Fruit fly (Drosophila melanogaster) whole organism, wandering third instar larva: ENCODE data around the gene CG9609.

Experiments
- CG32264 ChIP-seq: fragments of 200-800 bp; sonication (Bioruptor generic); optimal IDR thresholded peaks from 2 replicates; lab custom pipeline; 2016; ENCODE audit warnings: missing biosample characterization, missing genetic modification characterization
- Mio ChIP-seq: sonication (Bioruptor generic); optimal IDR thresholded peaks from 2 replicates; lab custom pipeline; 2016; ENCODE audit warnings: missing biosample characterization, missing genetic modification characterization
- Sp1 ChIP-seq: fragments of 200-800 bp; sonication (Bioruptor generic); optimal IDR thresholded peaks from 3 replicates; lab custom pipeline; 2019; ENCODE audit warnings: missing biosample characterization, mild to moderate bottlenecking, missing genetic modification characterization, moderate library complexity
- Vsx2 ChIP-seq: fragments of 200-300, 225-300 bp; sonication (Bioruptor generic); optimal IDR thresholded peaks from 2 replicates; lab custom pipeline; 2018; ENCODE audit warnings: missing biosample characterization, missing genetic modification characterization; ENCODE audit not compliant: partially characterized antibody
- brk ChIP-seq: fragments of 200-800 bp; sonication (Bioruptor generic); optimal IDR thresholded peaks from 2 replicates; lab custom pipeline; 2016; ENCODE audit warnings: missing biosample characterization, mild to moderate bottlenecking, missing genetic modification characterization
- dmrt93B ChIP-seq: fragments of 200-800 bp; sonication (Bioruptor generic); optimal IDR thresholded peaks from 2 replicates; lab custom pipeline; 2018; ENCODE audit warnings: missing biosample characterization, mild to moderate bottlenecking, missing genetic modification characterization
- fru ChIP-seq: fragments of 200-800 bp; sonication (Bioruptor generic); optimal IDR thresholded peaks from 3 replicates; lab custom pipeline; 2016; ENCODE audit warnings: missing biosample characterization, mild to moderate bottlenecking, missing genetic modification characterization
- jim ChIP-seq: fragments of 175-275, 200-325 bp; sonication (Bioruptor generic); optimal IDR thresholded peaks from 2 replicates; lab custom pipeline; 2016; ENCODE audit warnings: missing biosample characterization, mild to moderate bottlenecking, missing genetic modification characterization
- pan ChIP-seq: fragments of >200 bp; optimal IDR thresholded peaks from 2 replicates; lab custom pipeline; 2017
- rgr ChIP-seq: fragments of 200-800 bp; sonication (Bioruptor generic); optimal IDR thresholded peaks from 3 replicates; lab custom pipeline; 2016; ENCODE audit warnings: missing biosample characterization, mild to moderate bottlenecking, missing genetic modification characterization
- sv ChIP-seq: fragments of 200-800 bp; sonication (Bioruptor generic); optimal IDR thresholded peaks from 3 replicates; lab custom pipeline; 2016; ENCODE audit warnings: missing biosample characterization, missing genetic modification characterization
- tai ChIP-seq: sonication (Bioruptor generic); optimal IDR thresholded peaks from 2 replicates; lab custom pipeline; 2016; ENCODE audit warnings: missing biosample characterization, missing genetic modification characterization
- usp ChIP-seq: fragments of >200 bp; optimal IDR thresholded peaks from 2 replicates; lab custom pipeline; 2017; ENCODE audit warnings: missing biosample characterization, missing genetic modification characterization
- woc ChIP-seq: sonication (Bioruptor generic); optimal IDR thresholded peaks from 2 replicates; lab custom pipeline; 2016; ENCODE audit warnings: missing biosample characterization, mild to moderate bottlenecking, missing genetic modification characterization

DNA sequence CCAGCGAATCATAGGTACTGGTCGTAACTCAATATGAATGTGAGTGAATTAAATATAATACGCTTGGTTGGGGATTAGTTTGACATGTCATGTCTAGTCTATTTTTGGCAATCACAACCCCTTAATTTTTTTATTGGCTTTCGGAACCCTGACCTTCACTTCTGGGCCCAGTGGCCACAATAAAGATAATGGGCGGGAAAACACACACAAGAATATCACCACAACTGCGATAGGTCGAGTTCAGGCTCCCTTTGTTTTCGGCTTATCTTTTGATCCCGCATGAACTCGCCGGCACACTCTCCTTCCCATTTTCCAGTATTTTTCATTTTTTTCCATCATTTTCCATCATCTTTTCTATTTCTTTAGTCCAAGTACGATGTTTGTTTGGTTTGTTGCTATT, 31.4 kb upstream of the CG9609 start:
- TF ChIP-seq Vsx2 (GFP tag; lab: Kevin White, UChicago): no peak
- no peak for TF ChIP-seq CG32264 (GFP tag; lab: Kevin White, UChicago)
- TF ChIP-seq usp (GFP tag; lab: Kevin White, UChicago): no peak
- TF ChIP-seq jim (GFP tag; lab: Kevin White, UChicago): no peak
- no peak for TF ChIP-seq dmrt93B
- TF ChIP-seq fru (GFP tag; lab: Kevin White, UChicago): no peak
- TF ChIP-seq woc (GFP tag; lab: Kevin White, UChicago): no peak
- TF ChIP-seq brk (GFP tag; lab: Kevin White, UChicago): no peak
- no peak for TF ChIP-seq rgr (GFP tag; lab: Kevin White, UChicago)
- no peak for TF ChIP-seq Mio
- no peak for TF ChIP-seq Sp1 (GFP tag; lab: Kevin White, UChicago)
- no peak for TF ChIP-seq pan (lab: Kevin White, UChicago)
- TF ChIP-seq sv (GFP tag; lab: Kevin White, UChicago): no peak
- TF ChIP-seq tai (GFP tag; lab: Kevin White, UChicago): no peak
